Worm (Caenorhabditis elegans) whole organism, L4 larva: ENCODE results near the gene dct-15.

ENCODE experiments used
- F10B5.3 ChIP-seq: sonication (generic microtip); optimal IDR thresholded peaks from 2 replicates; lab custom pipeline; 2016; ENCODE audit warnings: mild to moderate bottlenecking, missing genetic modification characterization, missing compliant biosample characterization
- F49E8.2 ChIP-seq: sonication (generic microtip); optimal IDR thresholded peaks from 2 replicates; lab custom pipeline; 2016; ENCODE audit warnings: missing compliant biosample characterization, mild to moderate bottlenecking, missing genetic modification characterization, borderline replicate concordance
- Y48G9A.11 ChIP-seq: fragments of 200-800 bp; sonication (Bioruptor generic); IDR thresholded peaks from 2 replicates; pipeline ENCODE4 v1.3.6; 2022; ENCODE audit warnings: missing genetic modification reagents, missing genetic modification characterization, missing compliant biosample characterization
- aha-1 ChIP-seq: fragments of 150-350 bp; peaks from one replicate; lab custom pipeline; 2014; ENCODE audit warnings: missing biosample characterization, missing genetic modification characterization
- ctbp-1 ChIP-seq: fragments of 200-800 bp; sonication (Bioruptor generic); IDR thresholded peaks from 2 replicates; pipeline ENCODE4 v1.3.6; 2022; ENCODE audit warnings: missing genetic modification reagents, missing genetic modification characterization, missing compliant biosample characterization
- daf-19 ChIP-seq: fragments of 200-800 bp; sonication (Bioruptor generic); conservative IDR thresholded peaks from 2 replicates; pipeline ENCODE4 v1.3.6; 2022; ENCODE audit warnings: missing genetic modification characterization, missing compliant biosample characterization
- daf-8 ChIP-seq: fragments of 200-800 bp; sonication (Bioruptor generic); IDR thresholded peaks from 2 replicates; pipeline ENCODE4 v1.3.6; 2022; ENCODE audit warnings: missing genetic modification characterization, missing compliant biosample characterization
- dmd-8 ChIP-seq: fragments of 200-800 bp; sonication (Bioruptor generic); IDR thresholded peaks from 2 replicates; pipeline ENCODE4 v1.3.6; 2022; ENCODE audit warnings: missing genetic modification characterization, missing compliant biosample characterization
- dpl-1 ChIP-seq: fragments of 150-350 bp; optimal IDR thresholded peaks from 2 replicates; lab custom pipeline; 2014; ENCODE audit warnings: missing biosample characterization, missing genetic modification reagents, missing genetic modification characterization
- lin-1 ChIP-seq: fragments of 200-800 bp; sonication (Bioruptor generic); IDR thresholded peaks from 2 replicates; pipeline ENCODE4 v1.3.6; 2022; ENCODE audit warnings: missing genetic modification reagents, missing genetic modification characterization, missing compliant biosample characterization
- lin-38 ChIP-seq: fragments of 200-800 bp; sonication (Bioruptor generic); IDR thresholded peaks from 2 replicates; pipeline ENCODE4 v1.3.6; 2022; ENCODE audit warnings: missing genetic modification reagents, missing genetic modification characterization, missing compliant biosample characterization
- madf-9 ChIP-seq: fragments of 200-800 bp; sonication (Bioruptor generic); conservative IDR thresholded peaks from 2 replicates; pipeline ENCODE4 v1.3.6; 2022; ENCODE audit warnings: missing genetic modification reagents, missing genetic modification characterization, missing compliant biosample characterization
- mdl-1 ChIP-seq, 2 experiments: fragments of 150-350 bp in 1 of 2; sonication (generic microtip) in 1 of 2; optimal IDR thresholded peaks; 2 replicates each; lab custom pipeline; 2014 to 2017; ENCODE audit warnings: missing biosample characterization in 2 of 2, missing genetic modification characterization in 2 of 2
- mes-2 ChIP-seq: sonication (generic microtip); optimal IDR thresholded peaks from 2 replicates; lab custom pipeline; 2016; ENCODE audit warnings: missing genotype, mild to moderate bottlenecking, missing genetic modification characterization, missing compliant biosample characterization; ENCODE audit not compliant: poor library complexity, severe bottlenecking
- mxl-2 ChIP-seq: fragments of 200-800 bp; sonication (Bioruptor generic); conservative IDR thresholded peaks from 2 replicates; pipeline ENCODE4 v1.3.6; 2022; ENCODE audit warnings: missing genetic modification reagents, missing genetic modification characterization, missing compliant biosample characterization
- nhr-102 ChIP-seq: sonication (generic microtip); optimal IDR thresholded peaks from 2 replicates; lab custom pipeline; 2016; ENCODE audit warnings: mild to moderate bottlenecking, missing genetic modification characterization, moderate library complexity, missing compliant biosample characterization
- nhr-11 ChIP-seq: fragments of 150-350 bp; optimal IDR thresholded peaks from 2 replicates; lab custom pipeline; 2014; ENCODE audit warnings: missing biosample characterization, missing genetic modification characterization
- nhr-28 ChIP-seq: fragments of 150-350 bp; optimal IDR thresholded peaks from 2 replicates; lab custom pipeline; 2014; ENCODE audit warnings: missing biosample characterization, missing genetic modification characterization
- nhr-41 ChIP-seq: fragments of 200-800 bp; sonication (Bioruptor generic); IDR thresholded peaks from 2 replicates; pipeline ENCODE4 v1.3.6; 2022; ENCODE audit warnings: missing genetic modification reagents, missing genetic modification characterization, missing compliant biosample characterization
- nhr-48 ChIP-seq: sonication (generic microtip); optimal IDR thresholded peaks from 2 replicates; lab custom pipeline; 2016; ENCODE audit warnings: mild to moderate bottlenecking, missing genetic modification characterization, missing compliant biosample characterization
- pha-4 ChIP-seq, 2 experiments: fragments of 150-350 bp in 1 of 2; fragments of 200-800 bp in 1 of 2; sonication (Bioruptor generic) in 1 of 2; IDR thresholded peaks in 1 of 2; optimal IDR thresholded peaks in 1 of 2; 2 replicates each; pipeline versions ENCODE4 v1.3.6 to Lab custom; 2014 to 2022; ENCODE audit warnings: missing genetic modification characterization in 2 of 2, missing genetic modification reagents in 2 of 2, missing biosample characterization in 1 of 2, missing compliant biosample characterization in 1 of 2
- php-3 ChIP-seq: fragments of 200-800 bp; sonication (Bioruptor generic); IDR thresholded peaks from 2 replicates; pipeline ENCODE4 v1.3.6; 2022; ENCODE audit warnings: missing genetic modification reagents, missing genetic modification characterization, missing compliant biosample characterization
- pqm-1 ChIP-seq: sonication (generic microtip); optimal IDR thresholded peaks from 2 replicates; lab custom pipeline; 2017; ENCODE audit warnings: missing biosample characterization, missing genetic modification characterization
- sdz-12 ChIP-seq: fragments of 200-800 bp; sonication (Bioruptor generic); optimal IDR thresholded peaks from 2 replicates; lab custom pipeline; 2018; ENCODE audit warnings: mild to moderate bottlenecking, missing genetic modification characterization, missing compliant biosample characterization
- set-16 ChIP-seq: fragments of 200-800 bp; sonication (Bioruptor generic); IDR thresholded peaks from 2 replicates; pipeline ENCODE4 v1.3.6; 2022; ENCODE audit warnings: missing genetic modification reagents, missing genetic modification characterization, missing compliant biosample characterization
- snpc-1.2 ChIP-seq: fragments of 200-800 bp; sonication (Bioruptor generic); IDR thresholded peaks from 2 replicates; pipeline ENCODE4 v1.3.6; 2022; ENCODE audit warnings: missing genetic modification reagents, missing genetic modification characterization, missing compliant biosample characterization
- spr-1 ChIP-seq: sonication (generic microtip); optimal IDR thresholded peaks from 2 replicates; lab custom pipeline; 2016; ENCODE audit warnings: mild to moderate bottlenecking, missing genetic modification characterization, missing compliant biosample characterization
- tra-1 ChIP-seq: fragments of 200-800 bp; sonication (Bioruptor generic); IDR thresholded peaks from 2 replicates; pipeline ENCODE4 v1.3.6; 2022; ENCODE audit warnings: missing genetic modification reagents, missing genetic modification characterization, missing compliant biosample characterization
- unc-130 ChIP-seq: sonication (generic microtip); optimal IDR thresholded peaks from 2 replicates; lab custom pipeline; 2016; ENCODE audit warnings: missing genetic modification reagents, missing genetic modification characterization, missing compliant biosample characterization
- unc-39 ChIP-seq: sonication (generic microtip); optimal IDR thresholded peaks from 2 replicates; lab custom pipeline; 2017; ENCODE audit warnings: missing biosample characterization, missing genetic modification characterization
- unc-62 ChIP-seq, 3 experiments: fragments of 150-350 bp in 1 of 3; sonication (generic microtip); optimal IDR thresholded peaks in 2 of 3; peaks in 1 of 3; 1 replicate in 1 of 3; 2 replicates in 2 of 3; lab custom pipeline; 2014 to 2017; ENCODE audit warnings: missing biosample characterization in 3 of 3, missing genetic modification characterization in 3 of 3, missing genetic modification reagents in 3 of 3, missing genotype in 1 of 3
- ztf-11 ChIP-seq: fragments of 150-350 bp; optimal IDR thresholded peaks from 2 replicates; lab custom pipeline; 2014; ENCODE audit warnings: missing biosample characterization, missing genetic modification characterization

Gene dct-15

ce11 chrIV:9825196-9825744 lies 14.7 kb upstream of the dct-15 start, which contains the start of gene mtr-4:
TSS of gene mtr-4 (plus strand) at chrIV:9825694.
- TF ChIP-seq aha-1 (tag; lab: Kevin White, UChicago) (no peak), mdl-1 (tag; optimal IDR thresholded peaks at IDR 0.05; lab: Kevin White, UChicago) (peak in 1 of 2 experiments; percentile 17), F49E8.2 (peak; percentile 5), nhr-28 (tag; lab: Kevin White, UChicago) (peak; percentile 3), tra-1 (0 out of 2 replicates have a peak, but pooled peaks have one; percentile 53), snpc-1.2 (peak; percentile 80), unc-130 (GFP tag; lab: Kevin White, UChicago) (peak; percentile 8), pqm-1 (tag; lab: Kevin White, UChicago) (peak; percentile 27), mes-2 (peak; percentile 8), lin-38 (peak; percentile 95), F10B5.3 (tag; lab: Kevin White, UChicago) (no peak), dpl-1 (GFP tag; lab: Kevin White, UChicago) (peak; percentile 71), nhr-41 (GFP tag; lab: Robert Waterston, UW) (no peak), spr-1 (tag; lab: Kevin White, UChicago) (no peak), unc-62 (GFP tag; optimal IDR thresholded peaks at IDR 0.05 in 1 of 2; lab: Kevin White, UChicago) (no peak), unc-62 (tag; optimal IDR thresholded peaks at IDR 0.05; lab: Kevin White, UChicago) (no peak)

- TF ChIP-seq nhr-11 (tag; lab: Kevin White, UChicago), result no peak
- no peak for TF ChIP-seq ctbp-1 (GFP tag; lab: Robert Waterston, UW)
- no peak for TF ChIP-seq lin-1 (GFP tag; lab: Robert Waterston, UW)
- TF ChIP-seq php-3 (GFP tag; lab: Robert Waterston, UW), result no peak
- TF ChIP-seq, all 104 proteins: peak for 0
Observed at ce11 chrIV:9824480-9824879, 13.9 kb upstream of the dct-15 start, which contains the start of gene catp-6. TSS of gene catp-6 (minus strand) at chrIV:9824580.

DNA sequence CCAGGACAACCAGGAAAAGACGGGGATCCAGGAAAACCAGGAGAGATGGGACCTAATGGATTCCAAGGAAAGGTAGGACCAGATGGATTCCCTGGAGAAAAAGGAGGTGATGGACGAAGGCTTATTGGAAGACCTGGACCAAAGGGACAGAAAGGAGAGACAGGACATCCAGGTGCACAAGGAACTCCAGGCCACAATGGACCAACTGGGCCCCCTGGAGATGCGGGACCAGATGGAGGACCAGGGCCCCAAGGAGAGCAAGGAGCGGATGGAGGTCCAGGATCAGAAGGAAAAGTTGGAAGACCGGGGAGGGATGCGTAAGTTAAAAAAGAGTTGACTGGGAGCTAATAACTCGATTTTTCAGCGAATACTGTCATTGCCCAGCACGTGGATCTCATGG lies 12.1 kb upstream of the dct-15 start:
- no peak for TF ChIP-seq pha-4 (GFP tag; IDR thresholded peaks at IDR 0.05; lab: Robert Waterston, UW)
- TF ChIP-seq pha-4 (tag; optimal IDR thresholded peaks at IDR 0.05; lab: Kevin White, UChicago), result no peak
- no peak for TF ChIP-seq nhr-102
- TF ChIP-seq set-16, result peak; percentile 71
- TF ChIP-seq sdz-12, result no peak

DNA sequence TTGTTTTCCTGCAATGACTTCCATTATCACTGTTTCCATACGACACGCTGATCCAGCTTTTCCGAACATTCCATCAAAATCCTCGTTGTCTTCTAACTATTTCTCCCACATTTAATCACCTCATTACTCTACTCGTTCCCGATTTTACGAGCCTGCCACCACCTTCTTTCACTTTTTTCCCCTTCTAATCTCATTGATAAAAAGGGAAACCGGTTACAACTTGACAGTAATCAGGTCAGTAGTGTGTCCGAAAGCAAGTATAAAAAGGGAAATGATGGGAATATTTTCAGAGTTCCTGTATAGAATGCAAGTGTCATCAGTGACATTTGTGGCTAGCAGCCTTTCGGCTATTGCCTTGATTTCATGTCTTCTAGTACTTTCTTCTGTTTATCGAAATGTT lies 11.1 kb upstream of the dct-15 start, which contains the start of gene col-123:
Gene col-123 (plus strand): TSS at position 301 of the 400 bp plus-strand sequence.
- TF ChIP-seq daf-8 (GFP tag; lab: Robert Waterston, UW), result no peak

- TF ChIP-seq dmd-8 (GFP tag; lab: Robert Waterston, UW) (no peak), daf-19 (GFP tag; lab: Robert Waterston, UW) (no peak), nhr-102 (no peak), mdl-1 (tag; optimal IDR thresholded peaks at IDR 0.05; lab: Kevin White, UChicago) (no peak), ztf-11 (tag; lab: Kevin White, UChicago) (no peak), Y48G9A.11 (GFP tag; lab: Robert Waterston, UW) (no peak), nhr-48 (tag; lab: Kevin White, UChicago) (no peak), madf-9 (GFP tag; lab: Robert Waterston, UW) (no peak), unc-39 (tag; lab: Kevin White, UChicago) (no peak), mxl-2 (no peak), sdz-12 (no peak)
- TF ChIP-seq, all 104 proteins: peak for 0
Observed at ce11 chrIV:9815432-9815831, 4.9 kb upstream of the dct-15 start, which contains the start of gene egl-20. TSS of gene egl-20 (minus strand) at chrIV:9815532.
